Fruit fly (Drosophila melanogaster) ovary, adult (tissue): ENCODE results near the gene CG14610.

Source experiments
- CG17801 ChIP-seq: fragments of 200-800 bp; optimal IDR thresholded peaks from 2 replicates; lab custom pipeline; 2019; ENCODE audit warnings: missing biosample characterization, mild to moderate bottlenecking, missing genetic modification characterization, moderate library complexity; ENCODE audit not compliant: partially characterized antibody

CG14610 gene

DNA sequence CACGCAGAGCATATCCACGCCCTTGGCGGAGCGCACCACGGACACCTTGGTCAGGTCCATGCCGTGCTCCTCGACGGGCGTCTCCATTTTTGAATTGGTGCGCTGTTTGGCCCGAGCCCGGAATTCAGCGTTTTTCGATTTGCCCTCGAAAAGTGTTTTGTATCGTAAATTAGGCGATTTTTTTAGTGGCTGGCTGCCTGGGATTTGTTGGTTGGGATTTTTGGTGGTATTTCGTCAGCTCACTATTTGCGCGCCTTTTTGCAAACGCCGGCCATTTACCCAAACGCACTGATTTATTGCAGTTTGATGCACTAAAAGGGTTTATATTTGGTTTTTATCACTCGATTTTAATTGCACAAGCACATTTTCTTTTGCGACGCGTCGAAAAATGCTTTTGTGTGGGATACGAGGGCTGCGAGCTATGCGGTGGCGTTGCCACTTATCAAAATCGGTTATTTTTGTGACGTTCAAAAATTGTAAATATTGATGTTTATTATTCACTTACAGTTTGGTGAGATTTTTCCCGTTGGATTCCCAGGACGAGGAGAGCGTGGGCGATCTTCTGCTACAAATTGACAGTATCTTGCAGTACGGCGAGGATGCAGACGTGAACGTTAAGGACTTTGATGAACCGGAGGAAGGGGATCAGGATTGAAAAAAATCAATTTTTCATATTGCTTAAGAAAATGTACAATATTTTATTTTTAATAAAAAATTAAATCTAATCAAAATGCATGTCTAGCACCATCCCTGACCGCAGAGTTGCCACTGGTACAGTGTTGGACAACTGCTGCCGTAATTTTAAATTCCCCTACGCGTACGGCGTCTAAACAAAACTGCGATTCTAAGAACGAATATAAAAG is 6.7 kb upstream of the CG14610 start, which contains the start of the genes gfzf and Sas-4:
Gene gfzf, minus strand, starts transcription at position 425 of the 863 bp plus-strand sequence.
Gene Sas-4, plus strand, starts transcription at position 824 of the 863 bp plus-strand sequence.
- TF ChIP-seq CG17801 (GFP tag; lab: Kevin White, UChicago), result peak; percentile 15

DNA sequence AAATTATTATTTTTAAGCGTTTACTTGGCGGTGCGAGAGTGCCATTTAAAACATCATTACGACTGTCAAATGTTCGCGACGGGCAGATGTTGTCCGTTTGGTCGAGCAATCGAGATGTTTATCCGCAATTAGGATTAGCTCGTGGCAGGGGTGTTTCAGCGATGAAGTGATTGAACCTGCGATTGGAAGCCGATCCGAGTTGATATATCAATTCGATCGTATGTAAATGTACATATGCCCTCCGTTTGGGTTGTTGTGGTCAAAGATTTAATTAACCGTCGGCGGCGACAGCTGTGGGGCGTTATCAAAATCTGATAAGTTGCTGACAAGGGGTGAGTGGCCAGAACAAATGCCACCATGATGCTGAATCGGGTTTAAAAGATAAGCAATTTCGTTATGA is 1.5 kb downstream of the CG14610 start:
- no peak for TF ChIP-seq CG17801 (GFP tag; lab: Kevin White, UChicago)

DNA sequence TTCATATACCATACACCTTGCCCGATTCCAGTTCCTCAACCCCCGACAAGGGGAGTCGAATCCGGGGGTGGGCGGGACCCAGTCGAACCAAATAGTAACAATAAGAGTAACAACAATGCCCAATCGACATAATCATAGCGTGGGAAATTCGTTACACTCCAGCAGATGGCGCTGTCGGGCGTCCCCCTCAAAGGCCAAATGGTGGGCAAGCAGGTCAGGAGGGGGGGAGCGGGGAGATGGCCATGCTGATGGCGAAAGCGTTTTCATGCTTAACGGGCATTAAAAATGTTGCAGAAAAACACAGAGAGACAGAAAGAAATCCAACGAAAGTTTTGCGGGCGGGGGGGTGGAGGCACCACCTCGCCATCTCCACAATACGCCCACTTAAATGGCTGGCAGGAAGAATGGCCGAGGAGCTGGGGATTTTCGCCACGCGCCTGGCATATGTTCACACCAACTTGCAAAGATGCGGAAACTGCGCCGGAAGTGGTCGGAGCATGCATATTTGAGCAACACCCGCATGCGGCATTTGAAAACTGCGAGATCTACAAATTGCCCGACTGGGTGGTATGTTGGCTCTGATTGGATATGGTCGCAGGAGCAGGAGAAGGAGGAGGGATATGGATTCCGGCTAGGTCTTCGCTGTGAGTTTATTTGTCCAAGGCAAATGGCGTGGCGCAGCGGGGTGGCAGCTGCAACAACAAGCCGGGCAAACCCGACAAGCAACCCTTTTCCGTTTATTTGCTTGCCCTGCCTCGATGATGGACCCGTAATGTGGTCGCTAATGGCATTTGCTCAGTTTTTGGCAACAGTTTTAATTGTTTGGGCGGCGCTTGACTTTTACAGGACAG is 4.7 kb downstream of the CG14610 start:
- no peak for TF ChIP-seq CG17801 (GFP tag; lab: Kevin White, UChicago)

DNA sequence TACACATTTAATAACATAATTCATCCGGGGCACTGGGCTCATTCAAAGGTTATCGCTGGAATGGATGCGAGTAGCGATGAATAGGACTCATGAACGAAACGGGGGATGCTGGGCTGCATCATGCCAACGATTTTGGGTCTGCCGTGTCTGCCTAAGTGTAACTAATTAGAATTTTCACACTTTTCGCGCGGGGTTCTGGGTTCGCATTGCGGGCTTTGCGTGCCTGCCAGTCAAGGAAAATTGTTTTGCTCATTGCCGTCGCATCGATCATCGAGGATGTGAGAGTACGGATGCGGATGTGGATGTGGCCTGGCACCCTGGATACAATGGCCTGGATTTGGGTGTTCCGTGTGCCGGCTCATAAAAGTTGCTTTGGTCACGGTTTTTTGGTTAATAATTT is 6.0 kb downstream of the CG14610 start:
- TF ChIP-seq CG17801 (GFP tag; lab: Kevin White, UChicago), result no peak

DNA sequence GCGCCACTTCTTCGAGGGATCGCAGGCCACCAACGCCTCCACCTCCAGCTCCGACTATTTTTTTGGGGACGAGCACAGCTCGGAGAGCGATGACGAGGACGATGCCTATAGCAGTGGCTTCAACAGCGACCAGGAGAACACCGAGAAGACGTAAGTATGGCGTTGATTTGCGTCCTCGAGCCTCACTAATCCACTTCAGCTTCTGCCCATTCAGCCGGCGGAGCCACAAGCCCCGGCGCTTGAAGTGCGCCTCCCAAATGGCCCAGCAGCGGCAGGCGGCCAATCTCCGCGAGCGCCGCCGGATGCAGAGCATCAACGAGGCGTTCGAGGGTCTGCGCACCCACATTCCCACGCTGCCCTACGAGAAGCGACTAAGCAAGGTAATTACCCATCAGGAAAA is 6.9 kb downstream of the CG14610 start:
- TF ChIP-seq CG17801 (GFP tag; lab: Kevin White, UChicago), result no peak

DNA sequence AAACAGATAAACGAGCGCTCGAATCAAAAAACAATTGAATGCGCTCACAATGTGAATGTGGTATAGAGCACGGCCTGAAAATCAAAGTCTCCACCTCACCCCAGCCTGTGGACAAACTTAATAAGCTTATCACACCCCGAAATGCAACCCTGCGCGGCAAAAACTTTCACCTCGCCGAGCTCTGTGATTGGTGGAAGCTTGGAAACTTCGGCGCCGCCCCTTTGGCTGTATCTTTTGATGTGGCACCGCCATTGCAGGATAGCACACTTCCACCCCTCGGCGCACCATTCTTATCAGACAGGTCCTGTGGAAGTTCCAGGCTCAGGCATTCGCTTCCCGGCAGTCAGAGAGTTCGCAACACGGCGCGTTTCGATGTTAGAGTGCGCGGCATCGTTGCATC is 8.2 kb downstream of the CG14610 start, which contains the start of gene Fer1:
Gene Fer1, plus strand, starts transcription at position 326 of the 400 bp plus-strand sequence.
- no peak for TF ChIP-seq CG17801 (GFP tag; lab: Kevin White, UChicago)

DNA sequence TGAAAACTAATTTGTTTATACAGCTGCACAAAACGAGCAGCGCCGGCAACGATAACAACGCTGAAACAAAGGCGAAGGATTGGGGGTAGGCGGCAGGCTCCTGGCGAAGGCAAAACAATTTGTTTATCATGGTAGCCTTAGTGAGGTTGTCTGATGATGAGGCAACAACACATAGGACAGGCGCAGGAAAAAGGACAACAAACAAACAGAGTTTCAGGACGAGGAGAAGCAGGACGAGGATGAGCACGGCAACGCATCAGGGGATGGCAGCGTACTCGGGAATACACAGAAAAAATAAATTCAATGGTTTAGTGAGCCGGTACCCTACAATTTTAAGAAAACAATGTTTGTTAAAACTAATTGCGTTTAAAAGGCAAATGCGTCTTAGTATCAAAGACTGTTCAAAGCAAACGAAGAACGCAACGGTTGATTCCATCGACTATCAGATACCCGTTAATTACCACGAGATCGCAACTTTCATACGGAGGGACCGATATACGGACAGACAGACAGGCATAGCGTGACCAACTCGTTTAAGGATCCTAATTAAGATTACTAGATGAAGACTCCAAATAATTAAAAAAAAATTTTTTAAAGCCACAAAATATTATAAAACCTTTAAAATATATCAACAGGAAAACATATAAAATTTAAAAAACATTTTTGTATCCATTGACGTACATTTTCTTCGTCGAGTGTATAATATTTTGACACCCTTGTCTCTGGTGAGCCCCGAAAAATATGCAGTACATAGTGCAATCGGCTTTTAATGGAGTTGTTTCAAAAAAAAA is 9.2 kb downstream of the CG14610 start:
- TF ChIP-seq CG17801 (GFP tag; lab: Kevin White, UChicago), result no peak

DNA sequence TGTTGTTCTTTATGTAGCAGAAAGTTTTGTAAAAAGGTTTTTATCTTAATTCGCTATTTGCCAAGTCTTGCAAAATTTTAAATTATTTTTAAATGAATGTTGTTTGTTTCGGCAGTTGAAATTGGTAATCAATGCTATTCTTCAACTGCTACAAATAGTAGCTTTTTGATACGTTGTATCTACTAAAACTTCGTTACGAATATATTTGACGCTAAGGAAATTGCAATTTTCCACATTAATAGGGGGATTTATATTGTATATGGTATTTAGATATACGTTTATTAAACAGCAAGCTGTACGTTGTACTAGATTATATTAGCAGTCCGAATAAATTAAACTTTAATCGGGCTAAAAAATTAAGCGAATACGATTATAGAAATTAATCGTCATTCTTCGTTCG is 12.8 kb downstream of the CG14610 start, which contains the start of gene CG31493:
Gene CG31493, plus strand, starts transcription at position 301 of the 400 bp plus-strand sequence.
- no peak for TF ChIP-seq CG17801 (GFP tag; lab: Kevin White, UChicago)

DNA sequence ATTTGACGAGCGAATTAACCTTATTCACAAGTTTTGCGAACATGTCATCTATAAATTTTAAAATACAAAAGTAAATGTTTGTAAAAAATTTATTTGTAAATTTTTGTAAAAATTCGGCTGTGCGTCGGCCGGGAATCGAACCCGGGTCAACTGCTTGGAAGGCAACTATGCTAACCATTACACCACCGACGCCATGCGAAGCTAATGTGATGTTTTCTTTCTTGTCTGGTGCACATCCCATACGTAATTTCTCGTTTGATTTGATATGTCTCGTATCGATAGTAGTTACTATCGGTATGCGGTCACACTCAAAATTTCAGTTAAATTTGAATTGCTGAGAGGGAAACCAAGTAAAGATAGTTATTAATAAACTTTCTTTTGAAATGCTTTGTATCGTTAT is 13.3 kb downstream of the CG14610 start:
- TF ChIP-seq CG17801 (GFP tag; lab: Kevin White, UChicago), result peak; percentile 34

DNA sequence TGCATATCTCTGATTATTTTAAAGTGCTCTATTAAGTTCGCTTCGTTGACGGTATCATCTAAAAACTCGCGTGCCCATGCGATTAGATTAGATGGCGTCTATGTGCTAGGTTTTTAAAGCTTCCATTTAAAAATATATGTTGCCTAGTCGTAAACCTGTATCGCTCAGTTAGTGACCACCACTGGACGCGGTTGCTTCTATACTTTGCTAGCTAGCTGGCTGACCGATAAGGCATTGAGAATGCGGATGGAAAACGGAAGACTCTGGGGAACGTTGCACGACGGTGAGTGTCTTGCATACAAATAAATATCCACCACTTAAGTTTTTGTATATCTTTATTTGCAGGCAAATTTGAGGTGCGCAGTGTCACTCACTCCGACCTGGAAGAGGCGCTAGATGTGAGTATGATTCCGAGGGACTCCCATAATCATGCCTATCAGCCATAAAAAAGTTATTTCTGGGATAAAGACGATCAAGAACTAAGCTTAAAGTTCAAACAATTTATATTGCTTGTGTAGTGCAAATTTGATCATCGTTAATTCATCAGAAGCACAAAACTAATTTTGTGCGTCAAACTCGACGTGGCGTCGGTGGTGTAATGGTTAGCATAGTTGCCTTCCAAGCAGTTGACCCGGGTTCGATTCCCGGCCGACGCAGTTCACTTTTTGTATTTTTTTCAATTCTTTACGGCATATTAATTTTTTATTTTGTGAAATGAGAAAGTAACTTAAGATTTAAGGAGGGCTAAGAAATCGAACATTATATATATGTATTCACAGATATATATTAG is 14.6 kb downstream of the CG14610 start, which contains the start of gene CG31248:
Gene CG31248, plus strand, starts transcription at position 41 of the 790 bp plus-strand sequence.
- no peak for TF ChIP-seq CG17801 (GFP tag; lab: Kevin White, UChicago)

DNA sequence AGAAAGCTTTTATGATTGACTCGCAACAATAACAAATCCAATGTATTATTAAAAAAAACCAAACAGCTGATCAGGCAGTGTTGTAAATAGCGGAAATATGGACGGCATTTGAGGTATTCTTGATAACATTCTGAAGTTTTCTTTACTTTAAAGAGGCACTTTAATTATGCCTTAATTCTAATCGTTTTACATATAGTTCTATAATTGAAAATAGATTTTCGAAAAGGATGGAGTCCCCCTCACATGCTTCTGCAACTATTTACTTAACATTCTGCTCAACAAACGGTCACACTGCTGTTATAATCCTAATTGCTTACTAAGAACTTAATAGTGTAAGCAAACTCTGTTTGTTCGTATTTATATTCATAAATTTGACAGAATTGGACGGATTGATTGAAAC is 16.1 kb downstream of the CG14610 start, which contains the start of gene CG10068:
Gene CG10068, minus strand, starts transcription at position 62 of the 400 bp plus-strand sequence.
- peak; percentile 89 for TF ChIP-seq CG17801 (GFP tag; lab: Kevin White, UChicago)

DNA sequence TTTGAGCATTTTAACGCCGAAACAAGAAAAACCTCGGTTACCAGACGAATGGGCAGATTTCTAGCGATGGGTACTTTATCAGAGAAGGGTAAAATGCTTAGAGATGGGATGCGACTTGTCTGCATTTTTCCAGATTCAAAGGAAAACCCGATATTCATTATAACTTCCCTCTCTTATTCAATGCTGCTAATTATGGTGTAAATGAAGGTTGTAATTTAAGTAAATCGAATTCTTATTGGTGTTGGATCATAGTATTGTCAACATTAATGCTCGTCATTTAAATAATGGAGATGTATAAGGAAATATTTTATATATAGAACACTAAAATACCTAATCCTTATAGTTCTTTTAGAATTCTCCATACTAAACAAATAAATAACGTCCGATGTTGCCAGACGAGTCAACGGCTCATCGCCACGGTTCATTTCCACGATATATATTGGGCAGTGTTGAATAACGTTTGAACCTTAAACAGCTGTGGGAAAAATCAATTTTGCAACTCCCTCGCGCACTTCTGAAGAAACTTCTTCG is 19.9 kb downstream of the CG14610 start, which contains the start of the genes Alh and CG10098:
Gene Alh, minus strand, starts transcription at position 77 of the 531 bp plus-strand sequence.
Gene CG10098, plus strand, starts transcription at position 440 of the 531 bp plus-strand sequence.
- peak; percentile 46 for TF ChIP-seq CG17801 (GFP tag; lab: Kevin White, UChicago)

DNA sequence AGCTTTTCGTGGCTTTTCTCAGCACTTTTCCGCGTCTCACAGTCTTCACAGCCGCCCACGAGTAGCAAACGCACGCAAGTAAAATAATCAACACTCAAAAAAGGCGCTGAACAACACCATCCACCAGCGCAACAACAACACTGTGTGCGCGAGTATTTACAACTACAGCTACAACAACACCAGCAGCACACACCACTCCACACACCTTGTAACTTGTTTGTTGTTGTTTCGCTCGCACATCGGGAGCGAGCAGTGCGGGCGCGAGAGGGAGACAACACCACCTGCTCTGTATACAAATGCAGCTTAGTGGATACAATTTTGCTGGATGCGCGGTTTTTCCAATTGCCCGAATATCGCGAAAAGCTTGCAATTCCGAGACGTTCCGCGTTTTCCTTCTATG is 20.4 kb downstream of the CG14610 start:
- no peak for TF ChIP-seq CG17801 (GFP tag; lab: Kevin White, UChicago)
